Fruit fly (Drosophila melanogaster) Kc167 (cell line): ENCODE results near the gene unc-119.

Source experiments
- Myc ChIP-seq: fragments of >200 bp; optimal IDR thresholded peaks from 2 replicates; lab custom pipeline; 2017; ENCODE audit warnings: missing external identifiers
- Sin3A ChIP-seq: fragments of >200 bp; optimal IDR thresholded peaks from 2 replicates; lab custom pipeline; 2018; ENCODE audit warnings: missing external identifiers
- h ChIP-seq: fragments of >200 bp; optimal IDR thresholded peaks from 3 replicates; lab custom pipeline; 2018; ENCODE audit warnings: missing external identifiers
- insv ChIP-seq: fragments of >200 bp; optimal IDR thresholded peaks from 3 replicates; lab custom pipeline; 2018; ENCODE audit warnings: missing external identifiers
- psq ChIP-seq: fragments of >200 bp; optimal IDR thresholded peaks from 2 replicates; lab custom pipeline; 2017; ENCODE audit warnings: missing external identifiers
- ttk ChIP-seq: sonication (Bioruptor generic); optimal IDR thresholded peaks from 2 replicates; lab custom pipeline; 2017; ENCODE audit warnings: missing external identifiers

Gene unc-119

dm6 chrX:7290811-7291515, at the start of gene unc-119:
TSS of gene unc-119 (minus strand) at chrX:7291298.
- TF ChIP-seq psq (lab: Kevin White, UChicago) (no peak), ttk (lab: Kevin White, UChicago) (no peak), Sin3A (lab: Kevin White, UChicago) (no peak), insv (lab: Kevin White, UChicago) (no peak), Myc (lab: Kevin White, UChicago) (no peak), h (lab: Kevin White, UChicago) (no peak)

DNA sequence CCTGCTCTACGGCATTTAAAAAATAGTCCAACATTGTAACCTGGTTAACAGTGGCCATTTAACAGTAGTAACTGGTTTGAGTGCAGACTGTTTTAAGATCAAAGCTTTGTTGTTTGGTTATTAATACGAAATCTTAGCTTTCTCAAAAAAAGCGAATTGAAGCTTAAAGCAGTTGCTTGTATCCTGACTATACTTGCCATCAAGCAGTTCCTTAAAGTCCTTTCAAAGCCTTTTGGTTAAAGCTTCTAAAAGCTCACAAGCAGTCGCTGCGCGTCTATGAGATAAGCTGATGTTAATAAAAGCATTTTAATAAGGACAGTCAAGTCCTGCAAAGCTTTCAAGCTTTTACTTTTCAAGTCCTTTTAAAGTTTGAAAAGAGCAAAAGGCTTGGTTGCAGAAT, 49.6 kb upstream of the unc-119 start:
- TF ChIP-seq ttk (lab: Kevin White, UChicago) (no peak), h (lab: Kevin White, UChicago) (no peak), psq (lab: Kevin White, UChicago) (no peak), Myc (lab: Kevin White, UChicago) (no peak), Sin3A (lab: Kevin White, UChicago) (no peak), insv (lab: Kevin White, UChicago) (no peak)

dm6 chrX:7339610-7340326, 48.7 kb upstream of the unc-119 start:
- TF ChIP-seq insv (lab: Kevin White, UChicago), result no peak
- no peak for TF ChIP-seq Sin3A (lab: Kevin White, UChicago)

- TF ChIP-seq Myc (lab: Kevin White, UChicago), result no peak
- TF ChIP-seq h (lab: Kevin White, UChicago), result no peak
- no peak for TF ChIP-seq psq (lab: Kevin White, UChicago)
- no peak for TF ChIP-seq ttk (lab: Kevin White, UChicago)
- TF ChIP-seq insv (lab: Kevin White, UChicago), result no peak
- no peak for TF ChIP-seq Sin3A (lab: Kevin White, UChicago)
Observed at dm6 chrX:7338538-7338937, 47.4 kb upstream of the unc-119 start.

DNA sequence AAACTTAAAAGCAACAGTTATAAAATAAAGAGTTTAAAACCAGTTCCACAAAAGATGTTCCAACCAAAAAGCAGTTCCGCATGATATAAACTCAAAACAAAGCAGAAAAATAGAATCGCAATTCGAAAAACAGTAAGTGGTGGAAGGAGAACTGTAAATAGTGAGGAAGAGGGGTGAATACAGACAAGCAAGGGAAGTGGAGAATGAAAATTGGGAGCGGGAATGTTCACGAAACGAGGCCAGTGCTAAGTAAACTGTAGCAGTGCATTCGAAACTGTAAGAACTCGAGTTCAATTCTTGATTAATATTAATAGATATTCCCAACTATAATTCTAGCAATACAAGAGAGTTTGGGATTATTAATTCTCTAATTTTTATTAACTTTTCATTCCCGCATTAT, 46.9 kb upstream of the unc-119 start:
- TF ChIP-seq psq (lab: Kevin White, UChicago) (no peak), Sin3A (lab: Kevin White, UChicago) (no peak), h (lab: Kevin White, UChicago) (no peak), ttk (lab: Kevin White, UChicago) (no peak), Myc (lab: Kevin White, UChicago) (no peak), insv (lab: Kevin White, UChicago) (no peak)

DNA sequence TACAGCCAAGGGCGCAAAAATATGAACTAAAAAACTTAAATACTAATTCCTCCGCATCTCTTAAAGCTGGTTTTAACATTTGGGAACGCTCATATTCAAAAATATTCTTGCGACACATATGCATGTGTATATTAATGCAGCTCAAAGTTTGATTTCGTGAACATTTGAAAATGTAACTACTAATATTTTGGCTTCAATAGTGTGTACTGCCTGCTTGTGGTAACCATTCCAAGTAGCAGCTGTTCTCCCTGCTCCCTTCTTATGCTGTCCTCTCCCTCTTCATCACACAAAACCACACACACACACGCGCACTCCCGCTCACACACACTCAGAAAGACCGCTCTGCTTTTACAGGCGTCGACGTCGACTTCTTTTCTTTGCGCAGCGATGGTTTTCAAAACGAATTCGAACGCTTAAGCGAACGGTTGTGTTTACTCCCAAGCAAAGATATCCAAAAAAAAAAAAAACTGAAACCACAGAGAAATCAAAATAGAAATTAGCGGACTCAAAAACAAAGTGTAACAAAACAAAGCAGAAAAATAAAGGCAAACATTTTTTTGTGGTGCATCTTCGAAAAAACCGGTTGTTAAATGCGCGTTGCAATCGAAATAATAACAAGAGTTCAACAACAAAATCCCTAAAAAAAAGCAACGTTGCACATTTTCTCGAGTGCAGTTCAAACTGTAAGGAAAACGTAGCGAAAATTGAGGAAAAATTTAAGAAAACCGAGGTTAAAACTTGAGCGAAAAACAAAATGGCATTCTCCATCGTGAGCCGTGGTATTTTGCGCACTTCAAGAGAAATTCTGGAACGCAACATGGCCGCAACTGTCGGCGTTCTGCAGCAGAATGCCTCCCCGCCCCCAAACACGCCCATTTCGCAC, 46.1 kb upstream of the unc-119 start, which contains the start of gene CBP:
Gene CBP (plus strand): TSS at position 391 of the 883 bp plus-strand sequence.
- TF ChIP-seq h (lab: Kevin White, UChicago), result no peak
- no peak for TF ChIP-seq insv (lab: Kevin White, UChicago)
- no peak for TF ChIP-seq psq (lab: Kevin White, UChicago)
- no peak for TF ChIP-seq Sin3A (lab: Kevin White, UChicago)

DNA sequence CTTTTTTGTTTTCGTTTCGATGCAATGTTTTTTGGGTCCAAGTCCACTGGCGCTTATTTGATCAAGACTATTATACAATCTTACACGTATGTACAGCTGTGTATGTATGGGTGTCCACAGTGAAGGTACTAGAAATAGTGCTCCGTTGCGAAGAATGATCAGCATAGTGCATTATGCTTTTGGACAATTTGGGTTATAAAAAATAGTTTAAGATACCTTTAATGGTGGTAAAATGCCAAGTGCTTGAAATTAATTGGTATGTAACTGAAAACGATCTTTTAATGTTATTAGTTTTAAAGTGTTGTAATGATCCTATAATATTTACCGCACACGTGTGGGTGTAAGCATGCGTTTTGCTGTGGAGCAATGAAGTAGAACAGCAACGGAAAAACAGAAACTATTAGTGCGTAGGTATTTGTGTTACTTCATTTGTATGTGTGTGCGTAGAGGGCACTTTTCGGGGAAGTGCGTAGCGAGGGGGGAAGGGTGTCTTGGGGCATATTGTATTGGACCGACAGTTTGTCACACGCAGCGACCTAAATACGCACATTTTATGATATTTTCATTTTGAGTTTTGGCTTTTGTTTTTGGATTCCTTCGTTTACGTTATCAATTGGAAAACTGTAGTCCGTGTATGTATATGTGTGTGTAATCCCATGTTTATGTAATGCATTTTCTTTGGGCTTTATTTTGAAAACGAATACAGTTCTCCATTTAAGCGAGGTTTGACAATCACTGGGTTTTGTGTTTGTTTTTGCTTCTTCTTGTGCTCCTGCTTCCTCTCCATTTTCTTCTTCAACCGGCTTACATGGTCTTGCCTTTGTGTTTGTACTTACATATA, 45.2 kb upstream of the unc-119 start:
- TF ChIP-seq Sin3A (lab: Kevin White, UChicago), result no peak
- TF ChIP-seq h (lab: Kevin White, UChicago), result no peak
- TF ChIP-seq psq (lab: Kevin White, UChicago), result no peak
- TF ChIP-seq insv (lab: Kevin White, UChicago), result no peak
- TF ChIP-seq Myc (lab: Kevin White, UChicago), result no peak
- no peak for TF ChIP-seq ttk (lab: Kevin White, UChicago)

- TF ChIP-seq Sin3A (lab: Kevin White, UChicago), result no peak
- TF ChIP-seq h (lab: Kevin White, UChicago), result no peak
- no peak for TF ChIP-seq ttk (lab: Kevin White, UChicago)
- no peak for TF ChIP-seq Myc (lab: Kevin White, UChicago)
- TF ChIP-seq insv (lab: Kevin White, UChicago), result no peak
- TF ChIP-seq psq (lab: Kevin White, UChicago), result no peak
Observed at dm6 chrX:7335524-7335991, 44.5 kb upstream of the unc-119 start.

DNA sequence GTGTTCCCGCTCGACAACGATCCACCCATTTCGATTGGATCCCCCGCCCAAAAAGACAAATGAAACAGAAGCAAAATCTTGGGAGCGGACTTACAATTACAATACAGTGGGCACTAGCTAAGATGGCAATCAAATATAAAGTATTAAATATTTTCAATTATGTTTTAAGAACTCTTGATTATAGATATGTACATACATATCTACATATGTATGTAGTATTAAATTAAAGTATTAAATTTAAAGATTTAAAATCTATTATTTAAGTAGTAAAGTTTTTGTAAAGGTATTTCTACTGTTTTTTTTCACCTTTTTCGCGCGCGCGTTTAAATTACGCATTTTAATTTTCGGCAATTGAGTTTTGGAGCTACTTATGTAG, 43.7 kb upstream of the unc-119 start:
- TF ChIP-seq Myc (lab: Kevin White, UChicago) (no peak), insv (lab: Kevin White, UChicago) (no peak), Sin3A (lab: Kevin White, UChicago) (no peak), psq (lab: Kevin White, UChicago) (no peak), h (lab: Kevin White, UChicago) (no peak), ttk (lab: Kevin White, UChicago) (no peak)
